Worm (Caenorhabditis elegans) whole organism, L3 larva: Measurements from ENCODE around the gene srv-8.
"Not testable (repeated sequence)": the region's sequence is repeated elsewhere in the genome, so short reads cannot be mapped to it uniquely, and the experiment has no call there.

Experiments used
- R02D3.7 ChIP-seq: fragments of 150-350 bp; optimal IDR thresholded peaks from 2 replicates; lab custom pipeline; 2014; ENCODE audit warnings: missing biosample characterization, missing genetic modification characterization
- aly-2 ChIP-seq: fragments of 150-350 bp; optimal IDR thresholded peaks from 2 replicates; lab custom pipeline; 2014; ENCODE audit warnings: missing biosample characterization, missing genetic modification characterization
- ama-1 ChIP-seq: fragments of 150-350 bp; optimal IDR thresholded peaks from 2 replicates; lab custom pipeline; 2018
- ceh-82 ChIP-seq: fragments of 150-350 bp; optimal IDR thresholded peaks from 2 replicates; lab custom pipeline; 2014; ENCODE audit warnings: missing biosample characterization, missing genetic modification characterization
- ceh-9 ChIP-seq: sonication (generic microtip); optimal IDR thresholded peaks from 2 replicates; lab custom pipeline; 2018; ENCODE audit warnings: missing biosample characterization, missing genetic modification characterization
- daf-12 ChIP-seq: fragments of 150-350 bp; optimal IDR thresholded peaks from 2 replicates; lab custom pipeline; 2014; ENCODE audit warnings: missing biosample characterization, missing genetic modification reagents, missing genetic modification characterization
- egl-27 ChIP-seq: sonication (generic microtip); optimal IDR thresholded peaks from 4 replicates; lab custom pipeline; 2017; ENCODE audit warnings: missing biosample characterization, missing genetic modification reagents, missing genetic modification characterization
- egl-5 ChIP-seq: fragments of 150-350 bp; optimal IDR thresholded peaks from 2 replicates; lab custom pipeline; 2017; ENCODE audit warnings: missing biosample characterization, missing genetic modification reagents, missing genetic modification characterization, inconsistent platforms
- elt-1 ChIP-seq: fragments of 150-350 bp; optimal IDR thresholded peaks from 2 replicates; lab custom pipeline; 2014; ENCODE audit warnings: missing biosample characterization, missing genetic modification characterization
- elt-2 ChIP-seq: sonication (generic microtip); optimal IDR thresholded peaks from 2 replicates; lab custom pipeline; 2016; ENCODE audit warnings: missing genetic modification reagents, mild to moderate bottlenecking, missing genetic modification characterization, missing compliant biosample characterization
- fkh-10 ChIP-seq: sonication (generic microtip); optimal IDR thresholded peaks from 2 replicates; lab custom pipeline; 2017; ENCODE audit warnings: missing biosample characterization, missing genetic modification reagents, missing genetic modification characterization
- fos-1 ChIP-seq: fragments of 150-350 bp; optimal IDR thresholded peaks from 2 replicates; lab custom pipeline; 2014; ENCODE audit warnings: missing biosample characterization, missing genetic modification characterization
- hmg-11 ChIP-seq: sonication (generic microtip); optimal IDR thresholded peaks from 2 replicates; lab custom pipeline; 2016; ENCODE audit warnings: missing genetic modification characterization, missing compliant biosample characterization
- jun-1 ChIP-seq: fragments of 150-350 bp; optimal IDR thresholded peaks from 2 replicates; lab custom pipeline; 2014; ENCODE audit warnings: missing biosample characterization, missing genetic modification reagents, missing genetic modification characterization
- lin-15B ChIP-seq: fragments of 150-350 bp; optimal IDR thresholded peaks from 2 replicates; lab custom pipeline; 2014; ENCODE audit warnings: missing biosample characterization, missing genetic modification characterization
- lin-39 ChIP-seq: fragments of 150-350 bp; optimal IDR thresholded peaks from 2 replicates; lab custom pipeline; 2018; ENCODE audit warnings: missing biosample characterization, missing genetic modification reagents, missing genetic modification characterization
- lsy-12 ChIP-seq: sonication (generic microtip); optimal IDR thresholded peaks from 2 replicates; lab custom pipeline; 2016; ENCODE audit warnings: mild to moderate bottlenecking, missing genetic modification characterization, missing compliant biosample characterization
- mdl-1 ChIP-seq: fragments of 150-350 bp; optimal IDR thresholded peaks from 2 replicates; lab custom pipeline; 2014; ENCODE audit warnings: missing biosample characterization, missing genetic modification characterization
- nfya-1 ChIP-seq: sonication (generic microtip); optimal IDR thresholded peaks from 2 replicates; lab custom pipeline; 2017; ENCODE audit warnings: missing genetic modification characterization, mild to moderate bottlenecking, missing compliant biosample characterization, antibody characterized with exemption, moderate library complexity; ENCODE audit not compliant: insufficient read depth
- nhr-11 ChIP-seq: fragments of 150-350 bp; optimal IDR thresholded peaks from 2 replicates; lab custom pipeline; 2014; ENCODE audit warnings: missing biosample characterization, missing genetic modification characterization
- nhr-12 ChIP-seq: fragments of 150-350 bp; optimal IDR thresholded peaks from 2 replicates; lab custom pipeline; 2014; ENCODE audit warnings: missing biosample characterization, missing genetic modification characterization
- nhr-237 ChIP-seq: fragments of 150-350 bp; optimal IDR thresholded peaks from 2 replicates; lab custom pipeline; 2014; ENCODE audit warnings: missing biosample characterization, missing genetic modification characterization
- nhr-25 ChIP-seq: sonication (generic microtip); optimal IDR thresholded peaks from 2 replicates; lab custom pipeline; 2017; ENCODE audit warnings: missing biosample characterization, missing genetic modification characterization
- nhr-28 ChIP-seq: fragments of 150-350 bp; optimal IDR thresholded peaks from 2 replicates; lab custom pipeline; 2014; ENCODE audit warnings: missing biosample characterization, missing genetic modification characterization
- nhr-43 ChIP-seq: sonication (generic microtip); optimal IDR thresholded peaks from 2 replicates; lab custom pipeline; 2016; ENCODE audit warnings: mild to moderate bottlenecking, missing genetic modification characterization, missing compliant biosample characterization; ENCODE audit not compliant: poor library complexity, severe bottlenecking
- nhr-76 ChIP-seq: fragments of 150-350 bp; sonication (generic microtip); optimal IDR thresholded peaks from 5 replicates; lab custom pipeline; 2014; ENCODE audit warnings: missing biosample characterization, missing genetic modification characterization
- nhr-77 ChIP-seq: fragments of 150-350 bp; optimal IDR thresholded peaks from 2 replicates; lab custom pipeline; 2014; ENCODE audit warnings: missing biosample characterization, missing genetic modification characterization
- pha-4 ChIP-seq: fragments of 150-350 bp; optimal IDR thresholded peaks from 2 replicates; lab custom pipeline; 2014; ENCODE audit warnings: missing biosample characterization, missing genetic modification reagents, missing genetic modification characterization
- sea-2 ChIP-seq: fragments of 150-350 bp; sonication (generic microtip); optimal IDR thresholded peaks from 4 replicates; lab custom pipeline; 2014; ENCODE audit warnings: missing biosample characterization, missing genetic modification reagents, missing genetic modification characterization
- skn-1 ChIP-seq: fragments of 150-350 bp; optimal IDR thresholded peaks from 2 replicates; lab custom pipeline; 2014; ENCODE audit warnings: missing biosample characterization, missing genetic modification characterization
- snpc-4 ChIP-seq: fragments of 150-350 bp; optimal IDR thresholded peaks from 2 replicates; lab custom pipeline; 2014; ENCODE audit warnings: missing biosample characterization, missing genetic modification characterization
- unc-39 ChIP-seq: sonication (generic microtip); optimal IDR thresholded peaks from 4 replicates; lab custom pipeline; 2017; ENCODE audit warnings: missing biosample characterization, missing genetic modification characterization
- unc-62 ChIP-seq: fragments of 150-350 bp; sonication (generic microtip); optimal IDR thresholded peaks from 4 replicates; lab custom pipeline; 2014; ENCODE audit warnings: missing biosample characterization, missing genetic modification reagents, missing genetic modification characterization
- zag-1 ChIP-seq: fragments of 150-350 bp; optimal IDR thresholded peaks from 2 replicates; lab custom pipeline; 2014; ENCODE audit warnings: missing biosample characterization, missing genetic modification characterization
- ztf-4 ChIP-seq: fragments of 150-350 bp; optimal IDR thresholded peaks from 2 replicates; lab custom pipeline; 2014; ENCODE audit warnings: missing biosample characterization, missing genetic modification characterization

Gene srv-8

DNA sequence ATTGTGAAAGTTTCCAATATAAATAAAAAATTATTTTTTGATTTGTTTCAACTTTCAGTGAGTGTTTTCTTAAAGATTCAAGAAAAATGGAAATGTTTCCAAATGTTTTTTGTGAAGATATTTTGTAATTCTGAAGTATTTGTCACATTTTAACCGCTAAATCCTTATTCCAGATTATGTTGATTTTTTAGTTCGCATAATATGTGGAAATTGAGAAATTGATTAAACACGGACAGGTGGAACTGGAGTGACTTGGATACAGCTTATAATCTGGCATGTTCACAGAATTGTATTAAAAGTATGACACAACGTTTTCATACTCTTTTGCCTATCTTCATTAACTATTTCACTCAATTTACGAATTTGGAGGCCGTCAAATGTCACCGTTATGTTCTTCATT, 34.9 kb upstream of the srv-8 start, which contains the start of gene lurp-3:
Gene lurp-3 (plus strand): TSS at position 301 of the 400 bp plus-strand sequence.
- TF ChIP-seq unc-62 (GFP tag; lab: Kevin White, UChicago) (no peak), fos-1 (tag; lab: Kevin White, UChicago) (no peak), fkh-10 (no peak), R02D3.7 (tag; lab: Kevin White, UChicago) (no peak), nhr-77 (tag; lab: Kevin White, UChicago) (no peak), ceh-9 (tag; lab: Kevin White, UChicago) (no peak), ceh-82 (tag; lab: Kevin White, UChicago) (no peak)

DNA sequence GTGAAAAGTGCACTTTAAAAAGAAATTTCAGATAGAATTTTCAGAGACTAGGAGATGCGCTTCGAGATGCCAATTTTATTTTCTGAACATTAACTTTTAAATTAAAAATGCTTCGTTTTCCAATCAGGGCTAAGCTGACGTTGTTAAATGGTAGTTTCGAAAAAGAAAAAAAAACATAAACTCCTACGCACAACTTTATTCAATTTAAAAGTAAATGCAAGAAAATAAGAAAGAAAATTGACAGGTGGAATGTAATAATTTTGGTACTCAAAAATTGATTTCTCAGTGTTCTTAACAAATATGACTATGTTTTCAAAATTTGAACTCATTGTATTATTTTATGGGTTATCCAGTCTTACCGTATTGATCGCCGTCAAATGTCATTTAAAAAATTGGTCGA, 32.8 kb upstream of the srv-8 start, which contains the start of gene lurp-2:
Gene lurp-2 (plus strand): TSS at position 301 of the 400 bp plus-strand sequence.
- TF ChIP-seq elt-1 (tag; lab: Kevin White, UChicago): no peak
- no peak for TF ChIP-seq nhr-77 (tag; lab: Kevin White, UChicago)
- TF ChIP-seq lsy-12: no peak
- TF ChIP-seq hmg-11 (tag; lab: Kevin White, UChicago): no peak
- TF ChIP-seq R02D3.7 (tag; lab: Kevin White, UChicago): no peak
- TF ChIP-seq nhr-28 (tag; lab: Kevin White, UChicago): no peak
- TF ChIP-seq aly-2 (tag; lab: Kevin White, UChicago): no peak
- no peak for TF ChIP-seq nhr-237 (tag; lab: Kevin White, UChicago)
- TF ChIP-seq, all 47 proteins: peak for 0

DNA sequence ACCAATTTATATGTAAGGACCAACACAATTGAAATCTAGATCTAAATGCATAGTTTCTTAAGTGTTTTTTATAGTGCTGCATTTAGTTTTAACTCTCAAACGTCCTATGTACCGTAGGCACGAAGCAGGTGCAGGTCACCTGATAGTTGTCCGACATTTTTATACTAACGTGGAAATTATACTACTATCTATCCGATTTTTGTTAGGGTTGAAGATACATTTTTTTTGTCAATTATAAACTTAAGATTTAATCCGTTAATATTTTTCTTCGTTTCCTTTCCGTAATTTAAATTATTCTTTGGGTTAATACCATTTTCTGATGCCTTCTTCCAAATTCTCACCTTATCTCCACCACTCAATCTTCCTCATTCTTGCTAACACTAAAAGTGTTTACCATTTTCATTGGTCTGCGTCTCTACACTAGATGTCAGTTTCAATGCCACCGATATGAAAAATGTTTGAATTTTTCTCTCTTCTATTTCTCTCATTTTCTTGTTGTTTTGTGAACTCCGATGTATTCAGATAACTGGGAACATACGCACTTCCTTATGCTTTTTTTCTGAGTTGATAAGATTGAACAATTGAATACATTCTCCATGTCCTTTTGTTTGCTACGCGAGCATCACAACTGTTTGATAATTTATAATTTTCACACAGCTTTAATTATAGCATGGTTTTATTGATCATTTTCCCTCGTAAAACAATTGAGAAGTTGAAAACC, 24.8 kb upstream of the srv-8 start, which contains the start of gene Y2H9A.4:
Gene Y2H9A.4 (plus strand): TSS at position 671 of the 721 bp plus-strand sequence.
- TF ChIP-seq zag-1 (tag; lab: Kevin White, UChicago) (no peak), nhr-12 (no peak), jun-1 (tag; lab: Kevin White, UChicago) (peak; percentile 67), elt-2 (peak; percentile 54), nfya-1 (tag; lab: Kevin White, UChicago) (peak; percentile 3), pha-4 (peak; percentile 22), ztf-4 (tag; lab: Kevin White, UChicago) (no peak), unc-39 (no peak), lin-15B (tag; lab: Kevin White, UChicago) (no peak), elt-1 (tag; lab: Kevin White, UChicago) (peak; percentile 72), egl-5 (tag; lab: Kevin White, UChicago) (no peak), nhr-237 (tag; lab: Kevin White, UChicago) (no peak), nhr-25 (tag; lab: Kevin White, UChicago) (peak; percentile 72)

DNA sequence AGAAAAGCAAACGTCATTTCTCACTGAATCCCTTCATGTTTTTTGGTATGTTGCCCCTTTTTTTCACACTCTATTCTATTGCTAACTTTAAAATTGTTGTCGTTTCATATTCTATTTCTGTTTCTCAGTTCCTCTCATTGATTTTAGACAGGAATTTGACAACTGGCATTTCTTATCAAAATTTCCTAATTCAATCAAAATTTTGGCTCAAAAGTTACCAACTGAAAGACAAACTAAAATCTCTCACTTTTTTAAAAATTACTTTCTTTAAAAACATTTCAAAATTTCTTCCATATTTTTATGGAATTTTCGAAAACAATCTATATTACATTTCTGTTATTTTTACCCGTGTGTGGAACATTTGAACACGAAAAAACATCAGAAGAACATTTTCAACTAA, 23.0 kb upstream of the srv-8 start, which contains the start of gene Y2H9A.6:
Gene Y2H9A.6 (plus strand): TSS at position 301 of the 400 bp plus-strand sequence.
- not testable (repeated sequence) for TF ChIP-seq nhr-25 (tag; lab: Kevin White, UChicago); unc-62 (GFP tag; lab: Kevin White, UChicago); daf-12

DNA sequence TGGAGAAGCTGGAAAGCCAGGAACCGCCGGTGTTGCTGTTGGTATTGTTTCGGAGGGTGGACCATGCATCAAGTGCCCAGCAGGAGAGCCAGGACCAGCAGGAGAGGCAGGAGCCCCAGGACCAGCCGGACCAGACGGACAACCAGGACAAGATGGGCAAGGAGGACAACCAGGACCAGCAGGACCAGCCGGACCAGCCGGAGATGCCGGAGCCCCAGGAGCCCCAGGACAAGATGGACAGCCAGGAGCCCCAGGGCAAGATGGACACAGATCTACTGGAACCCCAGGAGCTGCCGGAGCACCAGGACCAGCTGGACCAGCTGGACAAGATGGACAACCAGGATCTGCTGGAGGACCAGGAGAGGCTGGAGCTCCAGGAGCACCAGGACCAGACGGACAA, 22.3 kb upstream of the srv-8 start:
- TF ChIP-seq lin-39 (tag; lab: Kevin White, UChicago) (no peak), egl-27 (tag; lab: Kevin White, UChicago) (no peak), ama-1 (lab: Kevin White, UChicago) (no peak), unc-62 (GFP tag; lab: Kevin White, UChicago) (no peak), ceh-9 (tag; lab: Kevin White, UChicago) (no peak), sea-2 (GFP tag; lab: Kevin White, UChicago) (no peak), zag-1 (tag; lab: Kevin White, UChicago) (no peak), daf-12 (no peak), skn-1 (tag; lab: Kevin White, UChicago) (no peak), nhr-77 (tag; lab: Kevin White, UChicago) (no peak), hmg-11 (tag; lab: Kevin White, UChicago) (no peak), nhr-12 (no peak), nhr-11 (no peak), snpc-4 (tag; lab: Kevin White, UChicago) (no peak), nhr-25 (tag; lab: Kevin White, UChicago) (no peak), mdl-1 (no peak), nhr-43 (tag; lab: Kevin White, UChicago) (no peak), nhr-76 (tag; lab: Kevin White, UChicago) (no peak)
- TF ChIP-seq, all 47 proteins: peak for 0
